Worm (Caenorhabditis elegans) whole organism, L3 larva: ENCODE results near the gene C01G10.18.

Experiments used
- R02D3.7 ChIP-seq: fragments of 150-350 bp; optimal IDR thresholded peaks from 2 replicates; lab custom pipeline; 2014; ENCODE audit warnings: missing biosample characterization, missing genetic modification characterization
- ZK546.5 ChIP-seq: sonication (generic microtip); optimal IDR thresholded peaks from 2 replicates; lab custom pipeline; 2017; ENCODE audit warnings: missing biosample characterization, missing genetic modification characterization
- aly-2 ChIP-seq: fragments of 150-350 bp; optimal IDR thresholded peaks from 2 replicates; lab custom pipeline; 2014; ENCODE audit warnings: missing biosample characterization, missing genetic modification characterization
- ama-1 ChIP-seq: fragments of 150-350 bp; optimal IDR thresholded peaks from 2 replicates; lab custom pipeline; 2018
- ceh-16 ChIP-seq: sonication (generic microtip); optimal IDR thresholded peaks from 2 replicates; lab custom pipeline; 2017; ENCODE audit warnings: missing biosample characterization, missing genetic modification characterization
- ceh-28 ChIP-seq: fragments of 150-350 bp; optimal IDR thresholded peaks from 2 replicates; lab custom pipeline; 2014; ENCODE audit warnings: missing biosample characterization, missing genetic modification reagents, missing genetic modification characterization
- ceh-82 ChIP-seq: fragments of 150-350 bp; optimal IDR thresholded peaks from 2 replicates; lab custom pipeline; 2014; ENCODE audit warnings: missing biosample characterization, missing genetic modification characterization
- ceh-9 ChIP-seq: sonication (generic microtip); optimal IDR thresholded peaks from 2 replicates; lab custom pipeline; 2018; ENCODE audit warnings: missing biosample characterization, missing genetic modification characterization
- daf-12 ChIP-seq: fragments of 150-350 bp; optimal IDR thresholded peaks from 2 replicates; lab custom pipeline; 2014; ENCODE audit warnings: missing biosample characterization, missing genetic modification reagents, missing genetic modification characterization
- egl-27 ChIP-seq: sonication (generic microtip); optimal IDR thresholded peaks from 4 replicates; lab custom pipeline; 2017; ENCODE audit warnings: missing biosample characterization, missing genetic modification reagents, missing genetic modification characterization
- egl-5 ChIP-seq: fragments of 150-350 bp; optimal IDR thresholded peaks from 2 replicates; lab custom pipeline; 2017; ENCODE audit warnings: missing biosample characterization, missing genetic modification reagents, missing genetic modification characterization, inconsistent platforms
- elt-1 ChIP-seq: fragments of 150-350 bp; optimal IDR thresholded peaks from 2 replicates; lab custom pipeline; 2014; ENCODE audit warnings: missing biosample characterization, missing genetic modification characterization
- elt-2 ChIP-seq: sonication (generic microtip); optimal IDR thresholded peaks from 2 replicates; lab custom pipeline; 2016; ENCODE audit warnings: missing genetic modification reagents, mild to moderate bottlenecking, missing genetic modification characterization, missing compliant biosample characterization
- elt-3 ChIP-seq, 3 experiments: fragments of 150-350 bp in 1 of 3; sonication (generic microtip) in 2 of 3; optimal IDR thresholded peaks; 2 replicates in 2 of 3; 4 replicates in 1 of 3; lab custom pipeline; 2014 to 2017; ENCODE audit warnings: missing biosample characterization in 3 of 3, missing genetic modification characterization in 3 of 3
- eor-1 ChIP-seq, 2 experiments: fragments of 150-350 bp; optimal IDR thresholded peaks; 2 replicates each; lab custom pipeline; 2014 to 2018; ENCODE audit warnings: missing biosample characterization in 2 of 2, missing genetic modification characterization in 2 of 2
- fkh-10 ChIP-seq: sonication (generic microtip); optimal IDR thresholded peaks from 2 replicates; lab custom pipeline; 2017; ENCODE audit warnings: missing biosample characterization, missing genetic modification reagents, missing genetic modification characterization
- fkh-2 ChIP-seq: fragments of 150-350 bp; optimal IDR thresholded peaks from 2 replicates; lab custom pipeline; 2014; ENCODE audit warnings: missing biosample characterization, missing genetic modification reagents, missing genetic modification characterization
- fos-1 ChIP-seq: fragments of 150-350 bp; optimal IDR thresholded peaks from 2 replicates; lab custom pipeline; 2014; ENCODE audit warnings: missing biosample characterization, missing genetic modification characterization
- hmg-11 ChIP-seq: sonication (generic microtip); optimal IDR thresholded peaks from 2 replicates; lab custom pipeline; 2016; ENCODE audit warnings: missing genetic modification characterization, missing compliant biosample characterization
- jun-1 ChIP-seq: fragments of 150-350 bp; optimal IDR thresholded peaks from 2 replicates; lab custom pipeline; 2014; ENCODE audit warnings: missing biosample characterization, missing genetic modification reagents, missing genetic modification characterization
- lin-15B ChIP-seq: fragments of 150-350 bp; optimal IDR thresholded peaks from 2 replicates; lab custom pipeline; 2014; ENCODE audit warnings: missing biosample characterization, missing genetic modification characterization
- lin-39 ChIP-seq: fragments of 150-350 bp; optimal IDR thresholded peaks from 2 replicates; lab custom pipeline; 2018; ENCODE audit warnings: missing biosample characterization, missing genetic modification reagents, missing genetic modification characterization
- lsy-12 ChIP-seq: sonication (generic microtip); optimal IDR thresholded peaks from 2 replicates; lab custom pipeline; 2016; ENCODE audit warnings: mild to moderate bottlenecking, missing genetic modification characterization, missing compliant biosample characterization
- mdl-1 ChIP-seq: fragments of 150-350 bp; optimal IDR thresholded peaks from 2 replicates; lab custom pipeline; 2014; ENCODE audit warnings: missing biosample characterization, missing genetic modification characterization
- mml-1 ChIP-seq: fragments of 150-350 bp; sonication (generic microtip); optimal IDR thresholded peaks from 3 replicates; lab custom pipeline; 2014; ENCODE audit warnings: missing biosample characterization, missing genetic modification characterization
- nfya-1 ChIP-seq: sonication (generic microtip); optimal IDR thresholded peaks from 2 replicates; lab custom pipeline; 2017; ENCODE audit warnings: missing genetic modification characterization, mild to moderate bottlenecking, missing compliant biosample characterization, antibody characterized with exemption, moderate library complexity; ENCODE audit not compliant: insufficient read depth
- nhr-11 ChIP-seq: fragments of 150-350 bp; optimal IDR thresholded peaks from 2 replicates; lab custom pipeline; 2014; ENCODE audit warnings: missing biosample characterization, missing genetic modification characterization
- nhr-12 ChIP-seq: fragments of 150-350 bp; optimal IDR thresholded peaks from 2 replicates; lab custom pipeline; 2014; ENCODE audit warnings: missing biosample characterization, missing genetic modification characterization
- nhr-23 ChIP-seq: fragments of 150-350 bp; optimal IDR thresholded peaks from 2 replicates; lab custom pipeline; 2014; ENCODE audit warnings: missing biosample characterization, missing genetic modification reagents, missing genetic modification characterization
- nhr-237 ChIP-seq: fragments of 150-350 bp; optimal IDR thresholded peaks from 2 replicates; lab custom pipeline; 2014; ENCODE audit warnings: missing biosample characterization, missing genetic modification characterization
- nhr-25 ChIP-seq: sonication (generic microtip); optimal IDR thresholded peaks from 2 replicates; lab custom pipeline; 2017; ENCODE audit warnings: missing biosample characterization, missing genetic modification characterization
- nhr-28 ChIP-seq: fragments of 150-350 bp; optimal IDR thresholded peaks from 2 replicates; lab custom pipeline; 2014; ENCODE audit warnings: missing biosample characterization, missing genetic modification characterization
- nhr-43 ChIP-seq: sonication (generic microtip); optimal IDR thresholded peaks from 2 replicates; lab custom pipeline; 2016; ENCODE audit warnings: mild to moderate bottlenecking, missing genetic modification characterization, missing compliant biosample characterization; ENCODE audit not compliant: poor library complexity, severe bottlenecking
- nhr-67 ChIP-seq: fragments of 150-350 bp; optimal IDR thresholded peaks from 2 replicates; lab custom pipeline; 2014; ENCODE audit warnings: missing biosample characterization, missing genetic modification characterization
- nhr-76 ChIP-seq: fragments of 150-350 bp; sonication (generic microtip); optimal IDR thresholded peaks from 5 replicates; lab custom pipeline; 2014; ENCODE audit warnings: missing biosample characterization, missing genetic modification characterization
- nhr-77 ChIP-seq: fragments of 150-350 bp; optimal IDR thresholded peaks from 2 replicates; lab custom pipeline; 2014; ENCODE audit warnings: missing biosample characterization, missing genetic modification characterization
- pha-4 ChIP-seq: fragments of 150-350 bp; optimal IDR thresholded peaks from 2 replicates; lab custom pipeline; 2014; ENCODE audit warnings: missing biosample characterization, missing genetic modification reagents, missing genetic modification characterization
- pqm-1 ChIP-seq: fragments of 150-350 bp; optimal IDR thresholded peaks from 2 replicates; lab custom pipeline; 2017; ENCODE audit warnings: missing biosample characterization, missing genetic modification characterization, inconsistent platforms
- sea-2 ChIP-seq: fragments of 150-350 bp; sonication (generic microtip); optimal IDR thresholded peaks from 4 replicates; lab custom pipeline; 2014; ENCODE audit warnings: missing biosample characterization, missing genetic modification reagents, missing genetic modification characterization
- skn-1 ChIP-seq: fragments of 150-350 bp; optimal IDR thresholded peaks from 2 replicates; lab custom pipeline; 2014; ENCODE audit warnings: missing biosample characterization, missing genetic modification characterization
- snpc-4 ChIP-seq: fragments of 150-350 bp; optimal IDR thresholded peaks from 2 replicates; lab custom pipeline; 2014; ENCODE audit warnings: missing biosample characterization, missing genetic modification characterization
- tbx-2 ChIP-seq: sonication (generic microtip); optimal IDR thresholded peaks from 2 replicates; lab custom pipeline; 2016; ENCODE audit warnings: mild to moderate bottlenecking, missing genetic modification characterization, missing compliant biosample characterization
- unc-39 ChIP-seq: sonication (generic microtip); optimal IDR thresholded peaks from 4 replicates; lab custom pipeline; 2017; ENCODE audit warnings: missing biosample characterization, missing genetic modification characterization
- unc-62 ChIP-seq: fragments of 150-350 bp; sonication (generic microtip); optimal IDR thresholded peaks from 4 replicates; lab custom pipeline; 2014; ENCODE audit warnings: missing biosample characterization, missing genetic modification reagents, missing genetic modification characterization
- zag-1 ChIP-seq: fragments of 150-350 bp; optimal IDR thresholded peaks from 2 replicates; lab custom pipeline; 2014; ENCODE audit warnings: missing biosample characterization, missing genetic modification characterization
- ztf-11 ChIP-seq: fragments of 150-350 bp; optimal IDR thresholded peaks from 2 replicates; lab custom pipeline; 2014; ENCODE audit warnings: missing biosample characterization, missing genetic modification characterization
- ztf-4 ChIP-seq: fragments of 150-350 bp; optimal IDR thresholded peaks from 2 replicates; lab custom pipeline; 2014; ENCODE audit warnings: missing biosample characterization, missing genetic modification characterization

Gene C01G10.18

DNA sequence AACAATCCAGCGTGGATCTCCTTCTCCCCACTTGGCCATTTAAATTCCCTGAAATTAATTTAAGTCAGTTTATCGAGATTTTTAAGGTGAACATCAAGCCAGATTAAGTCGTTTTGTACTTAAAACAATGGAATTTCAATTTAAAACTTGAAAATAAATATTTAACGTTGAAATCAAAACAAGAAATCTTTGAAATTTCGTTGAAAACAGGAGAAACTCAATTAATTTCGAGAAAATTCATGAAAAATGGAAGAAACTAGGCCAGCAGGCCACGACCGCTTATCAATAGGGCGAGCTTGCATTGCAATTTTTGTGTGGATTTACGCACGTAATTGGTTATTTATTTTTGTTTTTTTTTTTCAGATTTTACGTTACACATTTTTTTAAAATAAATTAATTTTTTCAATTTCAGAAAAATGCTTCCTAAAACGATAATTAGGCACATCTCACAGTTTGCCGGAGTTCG, 3.1 kb downstream of the C01G10.18 start, which contains the start of the genes ahsa-1 and C01G10.7 (continued):
- TF ChIP-seq aly-2 (no peak), nhr-77 (peak; percentile 37), R02D3.7 (tag; lab: Kevin White, UChicago) (peak; percentile 98), pha-4 (peak; percentile 95), unc-39 (tag; lab: Kevin White, UChicago) (no peak), ceh-16 (no peak), sea-2 (GFP tag; lab: Kevin White, UChicago) (no peak), nhr-237 (tag; lab: Kevin White, UChicago) (no peak), elt-2 (peak; percentile 61), nhr-43 (tag; lab: Kevin White, UChicago) (peak; percentile 95), unc-62 (GFP tag; lab: Kevin White, UChicago) (no peak), elt-3 (tag; optimal IDR thresholded peaks at IDR 0.05; lab: Kevin White, UChicago) (no peak), mml-1 (tag; lab: Kevin White, UChicago) (no peak)
- TF ChIP-seq, all 47 proteins: peak for 24

DNA sequence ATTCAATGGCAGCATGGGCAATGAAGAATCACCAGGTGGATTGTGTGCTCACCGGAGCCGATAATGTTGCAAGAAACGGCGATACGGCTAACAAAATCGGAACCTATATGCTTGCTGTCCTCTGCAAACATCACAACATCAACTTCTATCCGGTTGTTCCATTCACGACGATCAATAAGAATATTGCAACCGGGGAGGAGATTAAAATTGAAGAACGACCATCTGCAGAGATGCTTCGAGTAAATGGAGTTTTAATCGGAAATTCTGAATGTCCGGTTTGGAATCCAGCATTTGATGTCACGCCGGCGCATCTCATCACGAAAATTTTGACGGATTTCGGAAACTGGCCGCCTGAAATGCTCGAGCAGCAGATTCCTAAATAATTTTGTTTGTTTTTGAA, 4.9 kb downstream of the C01G10.18 start:
- no peak for TF ChIP-seq fos-1
- peak; percentile 15 for TF ChIP-seq elt-2
- peak; percentile 84 for TF ChIP-seq ama-1 (lab: Kevin White, UChicago)

DNA sequence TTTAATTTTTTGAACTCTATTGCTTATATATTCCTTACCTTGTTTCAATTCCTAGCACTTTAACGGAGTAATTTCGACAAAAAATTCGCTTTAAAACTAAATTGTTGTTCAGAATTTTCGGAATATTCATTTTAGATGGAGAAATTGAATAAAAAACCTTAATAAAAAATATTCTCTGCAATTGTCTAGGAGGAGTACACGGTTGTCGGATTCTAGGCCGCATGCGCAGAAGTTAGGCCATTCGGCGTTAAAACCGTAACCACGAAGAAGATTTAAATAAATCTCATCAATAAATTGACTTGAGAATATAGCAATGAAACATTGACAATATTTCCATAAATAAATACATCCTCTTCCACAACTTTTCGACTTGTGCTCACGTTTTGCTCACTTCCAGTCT, 6.2 kb downstream of the C01G10.18 start, which contains the start of the genes C01G10.10 and C01G10.9:
TSS of gene C01G10.10 (minus strand) at position 151 of the 400 bp plus-strand sequence.
TSS of gene C01G10.9 (plus strand) at position 240 of the 400 bp plus-strand sequence.
- TF ChIP-seq nfya-1 (peak; percentile 39), elt-2 (peak; percentile 41), fos-1 (no peak), egl-5 (tag; lab: Kevin White, UChicago) (no peak), nhr-25 (peak; percentile 8), ceh-9 (no peak), lin-15B (tag; lab: Kevin White, UChicago) (peak; percentile 57), mml-1 (tag; lab: Kevin White, UChicago) (no peak), eor-1 (tag; optimal IDR thresholded peaks at IDR 0.05; lab: Kevin White, UChicago) (peak in 1 of 2 experiments; percentile 67), mdl-1 (tag; lab: Kevin White, UChicago) (no peak), pqm-1 (no peak), daf-12 (tag; lab: Kevin White, UChicago) (no peak), nhr-76 (tag; lab: Kevin White, UChicago) (no peak), ceh-28 (tag; lab: Kevin White, UChicago) (no peak), nhr-43 (tag; lab: Kevin White, UChicago) (peak; percentile 91), elt-3 (tag; optimal IDR thresholded peaks at IDR 0.05; lab: Kevin White, UChicago) (no peak), nhr-11 (no peak), ceh-82 (tag; lab: Kevin White, UChicago) (no peak), unc-39 (tag; lab: Kevin White, UChicago) (no peak), zag-1 (tag; lab: Kevin White, UChicago) (no peak), fkh-10 (no peak), ztf-4 (tag; lab: Kevin White, UChicago) (no peak), nhr-23 (tag; lab: Kevin White, UChicago) (peak; percentile 43), tbx-2 (no peak), R02D3.7 (tag; lab: Kevin White, UChicago) (peak; percentile 9), ceh-16 (no peak), ztf-11 (tag; lab: Kevin White, UChicago) (no peak), pha-4 (peak; percentile 66), nhr-237 (tag; lab: Kevin White, UChicago) (no peak), skn-1 (tag; lab: Kevin White, UChicago) (no peak), fkh-2 (tag; lab: Kevin White, UChicago) (no peak), ZK546.5 (tag; lab: Kevin White, UChicago) (no peak), lsy-12 (tag; lab: Kevin White, UChicago) (no peak), aly-2 (no peak), elt-1 (tag; lab: Kevin White, UChicago) (peak; percentile 8), snpc-4 (tag; lab: Kevin White, UChicago) (peak; percentile 62), sea-2 (GFP tag; lab: Kevin White, UChicago) (no peak), egl-27 (tag; lab: Kevin White, UChicago) (no peak), nhr-77 (no peak), hmg-11 (tag; lab: Kevin White, UChicago) (peak; percentile 33), nhr-28 (no peak), nhr-67 (tag; lab: Kevin White, UChicago) (no peak), jun-1 (tag; lab: Kevin White, UChicago) (no peak), unc-62 (GFP tag; lab: Kevin White, UChicago) (no peak), nhr-12 (tag; lab: Kevin White, UChicago) (no peak), ama-1 (lab: Kevin White, UChicago) (no peak), lin-39 (tag; lab: Kevin White, UChicago) (peak; percentile 16)
